Fruit fly (Drosophila melanogaster): ENCODE measurements around the gene CG5567.

DNA sequence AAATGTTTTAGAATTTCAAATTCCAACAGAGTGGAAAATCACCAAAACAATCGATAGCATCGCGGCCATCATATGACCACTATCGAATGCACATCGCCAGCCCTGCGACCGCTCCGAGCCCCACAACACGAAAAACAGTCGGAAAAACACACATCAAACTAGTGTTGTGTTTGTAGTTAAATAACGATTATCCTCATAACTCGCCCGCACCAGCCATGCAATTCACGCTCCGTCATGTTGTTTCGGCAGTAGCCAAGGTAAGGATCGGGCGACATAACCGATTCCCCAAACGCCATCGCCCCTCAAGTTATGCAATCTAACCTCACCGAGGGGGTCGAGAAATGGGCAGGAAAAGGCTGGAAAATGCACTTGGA, 3.6 kb upstream of the CG5567 start:
- no peak for TF ChIP-seq net (GFP tag; optimal IDR thresholded peaks at IDR 0.05)
- no peak for TF ChIP-seq achi (GFP tag; optimal IDR thresholded peaks at IDR 0.05)
- TF ChIP-seq CG8119 (GFP tag; IDR thresholded peaks at IDR 0.05), result no peak
- TF ChIP-seq CG34406 (GFP tag; optimal IDR thresholded peaks at IDR 0.05), result no peak
- TF ChIP-seq ss (GFP tag; optimal IDR thresholded peaks at IDR 0.05), result no peak
- TF ChIP-seq pdm3 (GFP tag; optimal IDR thresholded peaks at IDR 0.05), result no peak
- no peak for TF ChIP-seq CG8632 (GFP tag; optimal IDR thresholded peaks at IDR 0.05)
- no peak for TF ChIP-seq CG16779 (tag; optimal IDR thresholded peaks at IDR 0.05)

Measured in whole organism, prepupa.